Fruit fly (Drosophila melanogaster) whole organism: ENCODE measurements around the gene REPTOR-BP.

Source experiments
- CG8478 ChIP-seq: fragments of >200 bp; optimal IDR thresholded peaks from 2 replicates; lab custom pipeline; 2018; ENCODE audit warnings: inconsistent platforms
- Dll ChIP-seq: fragments of >200 bp; optimal IDR thresholded peaks from 2 replicates; lab custom pipeline; 2017
- EcR ChIP-seq, 2 experiments: fragments of >200 bp; optimal IDR thresholded peaks; 2 replicates each; lab custom pipeline; 2017; ENCODE audit warnings: missing biosample characterization in 2 of 2, missing genetic modification characterization in 2 of 2, missing genetic modification reagents in 2 of 2
- pan ChIP-seq: fragments of >200 bp; optimal IDR thresholded peaks from 2 replicates; lab custom pipeline; 2017
- psq ChIP-seq: fragments of >200 bp; optimal IDR thresholded peaks from 2 replicates; lab custom pipeline; 2017
- usp ChIP-seq: fragments of >200 bp; optimal IDR thresholded peaks from 2 replicates; lab custom pipeline; 2017; ENCODE audit warnings: missing biosample characterization, missing genetic modification characterization, mixed read lengths

Gene REPTOR-BP

dm6 chr2L:10232827-10233226 is 31.1 kb upstream of the REPTOR-BP start:
- TF ChIP-seq EcR (GFP tag; optimal IDR thresholded peaks at IDR 0.05; lab: Kevin White, UChicago) = no peak
- TF ChIP-seq pan (lab: Kevin White, UChicago) = no peak
- TF ChIP-seq CG8478 = no peak
- TF ChIP-seq Dll (lab: Kevin White, UChicago) = no peak
- no peak for TF ChIP-seq psq (lab: Kevin White, UChicago)
- no peak for TF ChIP-seq usp (GFP tag; lab: Kevin White, UChicago)

DNA sequence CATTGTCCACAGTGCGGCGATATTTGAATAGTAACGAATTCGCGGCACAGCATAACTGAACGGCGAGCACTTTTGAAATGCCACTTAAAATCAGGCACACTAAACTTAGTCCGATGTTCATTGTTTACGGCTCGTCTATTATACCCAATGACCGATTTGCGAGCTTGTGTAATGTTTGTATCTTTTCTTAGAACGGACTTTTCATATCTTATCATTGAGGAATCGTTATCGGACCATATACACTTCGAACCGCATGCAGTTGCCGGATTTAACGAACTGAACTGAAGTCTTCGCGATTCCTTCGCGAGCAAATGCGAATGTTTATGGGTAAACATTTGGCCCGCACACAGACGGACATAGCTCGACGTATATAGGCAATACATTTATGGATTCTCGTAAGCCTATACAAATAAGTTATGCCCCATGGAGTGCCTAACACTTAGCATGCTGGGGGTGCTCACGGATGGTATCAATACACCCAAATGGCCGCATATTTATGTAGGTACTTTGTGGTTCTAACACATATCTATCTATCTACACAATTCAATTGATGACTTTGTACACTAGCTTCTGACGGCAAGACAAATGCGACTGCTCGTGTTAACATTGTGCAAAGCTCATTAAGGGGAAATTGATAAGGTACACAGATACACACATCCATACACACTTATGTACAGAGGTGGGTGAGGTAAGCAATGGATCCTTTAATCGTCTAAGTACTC is 26.0 kb upstream of the REPTOR-BP start, which contains the start of gene mthl15:
Gene mthl15 (minus strand): TSS at position 593 of the 722 bp plus-strand sequence.
- TF ChIP-seq pan (lab: Kevin White, UChicago) (peak; percentile 8), EcR (GFP tag; optimal IDR thresholded peaks at IDR 0.05; lab: Kevin White, UChicago) (no peak)

- no peak for TF ChIP-seq psq (lab: Kevin White, UChicago)
- TF ChIP-seq usp (GFP tag; lab: Kevin White, UChicago) = no peak
- no peak for TF ChIP-seq CG8478
- no peak for TF ChIP-seq pan (lab: Kevin White, UChicago)
- TF ChIP-seq EcR (GFP tag; optimal IDR thresholded peaks at IDR 0.05; lab: Kevin White, UChicago) = no peak
- TF ChIP-seq Dll (lab: Kevin White, UChicago) = no peak
Measured at dm6 chr2L:10238726-10239652, 24.9 kb upstream of the REPTOR-BP start, which contains the start of gene me31B. me31B (plus strand) TSS chr2L:10239341.

DNA sequence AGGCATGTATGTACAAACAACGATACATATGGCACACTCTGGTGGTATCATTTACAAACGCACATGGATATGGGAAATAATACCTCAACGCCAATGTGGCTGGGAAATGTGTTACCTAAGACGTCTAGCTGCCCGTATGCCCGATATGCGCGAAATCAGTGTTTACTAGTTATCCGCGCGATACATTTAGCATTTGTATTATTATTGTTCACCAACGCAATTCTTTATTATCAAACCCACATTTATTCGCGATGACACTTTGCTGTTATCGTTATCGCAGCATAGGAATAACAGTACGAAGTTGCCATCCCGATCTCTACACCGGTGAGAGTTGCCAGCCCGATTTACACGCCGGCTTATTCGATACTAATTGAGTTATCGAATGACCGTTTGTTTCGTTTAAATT is 17.1 kb upstream of the REPTOR-BP start, which contains the start of gene chico:
Gene chico (minus strand): TSS at position 294 of the 406 bp plus-strand sequence.
- TF ChIP-seq CG8478 = no peak
- no peak for TF ChIP-seq usp (GFP tag; lab: Kevin White, UChicago)
- TF ChIP-seq EcR (GFP tag; optimal IDR thresholded peaks at IDR 0.05; lab: Kevin White, UChicago) = no peak
- no peak for TF ChIP-seq pan (lab: Kevin White, UChicago)
- TF ChIP-seq Dll (lab: Kevin White, UChicago) = no peak
- TF ChIP-seq psq (lab: Kevin White, UChicago) = no peak

- TF ChIP-seq usp (GFP tag; lab: Kevin White, UChicago) (no peak), Dll (lab: Kevin White, UChicago) (no peak), psq (lab: Kevin White, UChicago) (no peak), CG8478 (no peak), EcR (GFP tag; optimal IDR thresholded peaks at IDR 0.05; lab: Kevin White, UChicago) (no peak), pan (lab: Kevin White, UChicago) (no peak)
Measured at dm6 chr2L:10249655-10250202, 14.2 kb upstream of the REPTOR-BP start.

DNA sequence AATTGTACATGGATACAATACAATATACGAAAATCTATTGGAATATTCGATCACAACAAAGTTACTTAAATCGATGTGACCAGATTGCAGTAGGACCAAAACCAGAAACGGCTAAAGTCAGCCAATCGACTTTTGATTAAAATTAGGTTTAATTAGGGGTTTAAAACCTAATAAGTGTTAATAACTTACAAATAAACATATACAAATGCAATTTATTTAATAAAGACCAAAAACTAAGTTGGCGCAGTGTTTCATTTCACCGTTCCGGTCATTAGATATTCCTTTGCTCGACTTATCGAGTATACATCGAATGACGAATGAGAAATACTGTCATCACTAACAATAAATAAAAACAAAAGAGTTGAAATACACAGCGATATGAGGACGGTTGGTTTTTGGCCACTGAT is 13.5 kb upstream of the REPTOR-BP start, which contains the start of the genes bsk and CG31717:
Gene bsk (minus strand): TSS at position 61 of the 407 bp plus-strand sequence.
Gene CG31717 (plus strand): TSS at position 297 of the 407 bp plus-strand sequence.
- TF ChIP-seq pan (lab: Kevin White, UChicago) = no peak
- TF ChIP-seq psq (lab: Kevin White, UChicago) = no peak
- no peak for TF ChIP-seq EcR (GFP tag; optimal IDR thresholded peaks at IDR 0.05; lab: Kevin White, UChicago)
- no peak for TF ChIP-seq Dll (lab: Kevin White, UChicago)
- TF ChIP-seq CG8478 = no peak
- TF ChIP-seq usp (GFP tag; lab: Kevin White, UChicago) = no peak

DNA sequence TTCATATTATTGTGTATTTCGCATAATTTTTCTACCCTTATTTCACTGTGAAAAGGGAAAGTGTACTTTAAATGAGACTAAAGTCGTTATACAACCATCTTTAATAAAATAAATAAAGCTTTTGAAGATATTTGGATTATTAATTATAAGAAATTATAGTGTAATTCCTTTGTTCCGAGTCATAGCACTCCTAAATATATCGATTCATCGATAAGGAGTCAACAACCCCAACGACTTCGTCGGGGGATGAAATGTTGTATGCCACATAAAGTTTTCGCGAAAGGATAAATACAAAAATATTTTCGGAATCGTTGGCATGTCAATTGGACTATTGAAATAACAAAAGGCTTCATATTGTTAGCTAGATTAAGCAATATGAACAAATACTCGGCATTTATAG is 12.3 kb upstream of the REPTOR-BP start, which contains the start of gene Ror:
Gene Ror (plus strand): TSS at position 252 of the 400 bp plus-strand sequence.
- no peak for TF ChIP-seq CG8478
- TF ChIP-seq EcR (GFP tag; optimal IDR thresholded peaks at IDR 0.05; lab: Kevin White, UChicago) = no peak
- no peak for TF ChIP-seq pan (lab: Kevin White, UChicago)
- no peak for TF ChIP-seq Dll (lab: Kevin White, UChicago)
- no peak for TF ChIP-seq usp (GFP tag; lab: Kevin White, UChicago)
- TF ChIP-seq psq (lab: Kevin White, UChicago) = no peak

- no peak for TF ChIP-seq pan (lab: Kevin White, UChicago)
- TF ChIP-seq EcR (GFP tag; optimal IDR thresholded peaks at IDR 0.05; lab: Kevin White, UChicago) = no peak
- no peak for TF ChIP-seq Dll (lab: Kevin White, UChicago)
- TF ChIP-seq usp (GFP tag; lab: Kevin White, UChicago) = no peak
Measured at dm6 chr2L:10255725-10256158, 8.2 kb upstream of the REPTOR-BP start, which contains the start of gene CG5676. CG5676 (minus strand) TSS chr2L:10255891.

DNA sequence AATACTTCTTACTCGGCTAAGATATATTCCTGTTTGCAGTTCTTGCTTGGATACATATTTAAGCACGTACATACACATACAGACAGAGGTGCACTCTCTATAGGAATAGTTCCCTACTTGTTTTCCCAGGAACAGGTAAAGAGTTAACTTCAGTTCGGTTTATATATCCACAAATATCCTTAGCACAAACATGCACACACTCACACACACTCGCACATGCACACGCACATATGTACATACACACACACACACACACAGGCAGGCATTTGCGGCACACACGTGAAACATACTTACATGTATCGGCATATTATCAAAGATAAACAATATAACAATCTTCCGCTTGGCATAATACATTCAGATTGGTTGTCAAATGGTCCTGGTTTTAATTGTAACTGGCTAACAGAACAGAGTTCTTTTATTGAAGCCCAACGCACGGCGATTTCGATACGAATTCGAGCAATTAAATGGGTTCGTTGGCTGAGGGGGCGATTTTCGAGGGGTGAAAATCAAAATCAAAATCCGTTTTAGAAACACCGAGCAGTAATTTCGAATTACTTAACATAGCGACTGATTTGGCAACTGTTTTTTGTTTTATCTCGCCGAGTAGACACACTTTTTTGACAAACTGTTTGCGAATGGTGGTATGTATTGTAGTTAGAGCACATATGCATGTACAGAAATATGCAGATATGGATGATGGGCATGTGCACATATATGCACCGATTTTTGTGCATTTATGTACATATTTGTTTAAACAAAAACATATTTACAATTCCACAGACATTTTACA is 3.8 kb upstream of the REPTOR-BP start:
- TF ChIP-seq usp (GFP tag; lab: Kevin White, UChicago) (no peak), Dll (lab: Kevin White, UChicago) (no peak), psq (lab: Kevin White, UChicago) (no peak), EcR (GFP tag; optimal IDR thresholded peaks at IDR 0.05; lab: Kevin White, UChicago) (no peak), CG8478 (no peak), pan (lab: Kevin White, UChicago) (no peak)
